Fruit fly (Drosophila melanogaster) whole organism, embryonic: ENCODE data around the gene Fgop2.

ENCODE experiments used
- Aef1 ChIP-seq: fragments of 200-800 bp; sonication (Bioruptor generic); IDR thresholded peaks from 3 replicates; pipeline ENCODE4 v1.3.6; 2022; ENCODE audit warnings: missing biosample characterization, missing genetic modification characterization
- BEAF-32 ChIP-seq: fragments of 200-800 bp; sonication (Bioruptor generic); optimal IDR thresholded peaks from 3 replicates; lab custom pipeline; 2017; ENCODE audit warnings: missing biosample characterization, missing genetic modification characterization, mild to moderate bottlenecking, moderate library complexity, missing genetic modification reagents
- Bgb ChIP-seq: fragments of 200-800 bp; sonication (Bioruptor generic); IDR thresholded peaks from 2 replicates; pipeline ENCODE4 v1.3.6; 2022; ENCODE audit warnings: missing biosample characterization, missing genetic modification characterization; ENCODE audit not compliant: partially characterized antibody
- CG10543 ChIP-seq: fragments of 200-800 bp; sonication (Bioruptor generic); optimal IDR thresholded peaks from 3 replicates; lab custom pipeline; 2017; ENCODE audit warnings: missing biosample characterization, mild to moderate bottlenecking, missing genetic modification characterization, moderate library complexity
- CG10654 ChIP-seq: fragments of 200-800 bp; sonication (Bioruptor generic); optimal IDR thresholded peaks from 2 replicates; lab custom pipeline; 2016; ENCODE audit warnings: missing biosample characterization, missing genetic modification characterization
- CG12659 ChIP-seq: fragments of 200-800 bp; sonication (Bioruptor generic); optimal IDR thresholded peaks from 3 replicates; lab custom pipeline; 2017; ENCODE audit warnings: mild to moderate bottlenecking, missing biosample characterization, missing genetic modification reagents, missing genetic modification characterization
- CG13287 ChIP-seq: fragments of 200-800 bp; sonication (Bioruptor generic); IDR thresholded peaks from 2 replicates; pipeline ENCODE4 v1.3.6; 2022; ENCODE audit warnings: missing biosample characterization, missing genetic modification characterization; ENCODE audit not compliant: partially characterized antibody
- CG1529 ChIP-seq: fragments of 200-800 bp; sonication (Bioruptor generic); optimal IDR thresholded peaks from 3 replicates; lab custom pipeline; 2018; ENCODE audit warnings: missing biosample characterization, missing genetic modification characterization
- CG17568 ChIP-seq: fragments of 200-800 bp; sonication (Bioruptor generic); optimal IDR thresholded peaks from 2 replicates; lab custom pipeline; 2018; ENCODE audit warnings: missing biosample characterization, mild to moderate bottlenecking, missing genetic modification characterization, moderate library complexity
- CG18011 ChIP-seq: fragments of 200-800 bp; sonication (Bioruptor generic); optimal IDR thresholded peaks from 2 replicates; lab custom pipeline; 2017; ENCODE audit warnings: missing biosample characterization, missing genetic modification characterization, mild to moderate bottlenecking, moderate library complexity, missing genotype
- CG18599 ChIP-seq: fragments of 200-800 bp; sonication (Bioruptor generic); optimal IDR thresholded peaks from 3 replicates; lab custom pipeline; 2017; ENCODE audit warnings: missing biosample characterization, missing genetic modification characterization, mild to moderate bottlenecking, moderate library complexity, missing genetic modification reagents
- CG2120 ChIP-seq: fragments of 200-800 bp; sonication (Bioruptor generic); optimal IDR thresholded peaks from 3 replicates; lab custom pipeline; 2016; ENCODE audit warnings: missing biosample characterization, missing genetic modification characterization
- CG2202 ChIP-seq: fragments of 200-800 bp; sonication (Bioruptor generic); optimal IDR thresholded peaks from 2 replicates; lab custom pipeline; 2018; ENCODE audit warnings: missing biosample characterization, mild to moderate bottlenecking, missing genetic modification characterization
- CG31365 ChIP-seq: fragments of 200-800 bp; sonication (Bioruptor generic); optimal IDR thresholded peaks from 2 replicates; lab custom pipeline; 2018; ENCODE audit warnings: missing biosample characterization, mild to moderate bottlenecking, missing genetic modification characterization
- CG43689 ChIP-seq: fragments of 200-800 bp; sonication (Bioruptor generic); IDR thresholded peaks from 2 replicates; pipeline ENCODE4 v1.3.6; 2022; ENCODE audit warnings: missing biosample characterization, missing genetic modification characterization
- CG4730 ChIP-seq: fragments of 200-800 bp; sonication (Bioruptor generic); IDR thresholded peaks from 2 replicates; pipeline ENCODE4 v1.3.6; 2022; ENCODE audit warnings: missing biosample characterization, missing genetic modification characterization
- CG6272 ChIP-seq: fragments of 200-800 bp; sonication (Bioruptor generic); IDR thresholded peaks from 2 replicates; pipeline ENCODE4 v1.3.6; 2022; ENCODE audit warnings: missing biosample characterization, missing genetic modification characterization
- CG7745 ChIP-seq: fragments of 200-800 bp; sonication (Bioruptor generic); optimal IDR thresholded peaks from 2 replicates; lab custom pipeline; 2018; ENCODE audit warnings: missing biosample characterization, mild to moderate bottlenecking, missing genetic modification characterization, moderate library complexity
- CG8290 ChIP-seq, 3 experiments: fragments of 200-800 bp; sonication (Bioruptor generic); optimal IDR thresholded peaks; 2 replicates each; lab custom pipeline; 2016 to 2019; ENCODE audit warnings: missing biosample characterization in 3 of 3, missing genetic modification characterization in 3 of 3, mild to moderate bottlenecking in 2 of 3, moderate library complexity in 1 of 3
- CG8359 ChIP-seq: fragments of 200-800 bp; sonication (Bioruptor generic); optimal IDR thresholded peaks from 2 replicates; lab custom pipeline; 2017; ENCODE audit warnings: missing biosample characterization, mild to moderate bottlenecking, missing genetic modification characterization, borderline replicate concordance
- CG9215 ChIP-seq: fragments of 200-800 bp; sonication (Bioruptor generic); IDR thresholded peaks from 2 replicates; pipeline ENCODE4 v1.3.6; 2022; ENCODE audit warnings: missing biosample characterization, missing genetic modification characterization
- CG9727 ChIP-seq: fragments of 200-800 bp; sonication (Bioruptor generic); optimal IDR thresholded peaks from 3 replicates; lab custom pipeline; 2017; ENCODE audit warnings: missing biosample characterization, mild to moderate bottlenecking, missing genetic modification characterization
- Camta ChIP-seq: fragments of 200-800 bp; sonication (Bioruptor generic); optimal IDR thresholded peaks from 2 replicates; lab custom pipeline; 2016; ENCODE audit warnings: missing biosample characterization, missing genetic modification characterization
- Chrac-16 ChIP-seq: fragments of 200-800 bp; sonication (Bioruptor generic); optimal IDR thresholded peaks from 3 replicates; lab custom pipeline; 2016; ENCODE audit warnings: missing biosample characterization, missing genetic modification characterization
- Doc2 ChIP-seq: fragments of 200-800 bp; sonication (Bioruptor generic); IDR thresholded peaks from 2 replicates; pipeline ENCODE4 v1.3.6; 2022; ENCODE audit warnings: missing biosample characterization, missing genetic modification characterization
- E2f2 ChIP-seq: fragments of 200-800 bp; sonication (Bioruptor generic); IDR thresholded peaks from 2 replicates; pipeline ENCODE4 v1.3.6; 2022; ENCODE audit warnings: missing biosample characterization, missing genetic modification characterization
- Max ChIP-seq: fragments of 200-800 bp; sonication (Bioruptor generic); optimal IDR thresholded peaks from 2 replicates; lab custom pipeline; 2016; ENCODE audit warnings: missing biosample characterization, mild to moderate bottlenecking, missing genetic modification characterization
- NC2α ChIP-seq: fragments of 200-800 bp; sonication (Bioruptor generic); optimal IDR thresholded peaks from 2 replicates; lab custom pipeline; 2016; ENCODE audit warnings: missing biosample characterization, missing genetic modification characterization
- NK7.1 ChIP-seq: fragments of 200-800 bp; sonication (Bioruptor generic); optimal IDR thresholded peaks from 3 replicates; lab custom pipeline; 2016; ENCODE audit warnings: missing biosample characterization, missing genetic modification characterization
- Nf-YC ChIP-seq: fragments of 200-800 bp; optimal IDR thresholded peaks from 3 replicates; lab custom pipeline; 2019; ENCODE audit warnings: missing biosample characterization, mild to moderate bottlenecking, missing genetic modification characterization, moderate library complexity
- Opbp ChIP-seq: fragments of 200-800 bp; sonication (Bioruptor generic); IDR thresholded peaks from 3 replicates; pipeline ENCODE4 v1.3.6; 2022; ENCODE audit warnings: missing biosample characterization, missing genetic modification characterization; ENCODE audit not compliant: partially characterized antibody
- PHDP ChIP-seq: fragments of 200-800 bp; sonication (Bioruptor generic); optimal IDR thresholded peaks from 3 replicates; lab custom pipeline; 2018; ENCODE audit warnings: missing biosample characterization, mild to moderate bottlenecking, missing genetic modification characterization, moderate library complexity
- Rfx ChIP-seq: fragments of 200-800 bp; sonication (Bioruptor generic); IDR thresholded peaks from 2 replicates; pipeline ENCODE4 v1.3.6; 2022; ENCODE audit warnings: missing biosample characterization, missing genetic modification characterization
- Xbp1 ChIP-seq: fragments of 200-800 bp; sonication (Bioruptor generic); optimal IDR thresholded peaks from 3 replicates; lab custom pipeline; 2016; ENCODE audit warnings: missing biosample characterization, mild to moderate bottlenecking, missing genetic modification characterization
- ac ChIP-seq: fragments of 200-800 bp; sonication (Bioruptor generic); optimal IDR thresholded peaks from 3 replicates; lab custom pipeline; 2017; ENCODE audit warnings: missing biosample characterization, mild to moderate bottlenecking, missing genetic modification characterization
- az2 ChIP-seq: fragments of 200-800 bp; sonication (Bioruptor generic); optimal IDR thresholded peaks from 3 replicates; lab custom pipeline; 2016; ENCODE audit warnings: missing biosample characterization, missing genetic modification characterization
- bigmax ChIP-seq: fragments of 200-800 bp; sonication (Bioruptor generic); optimal IDR thresholded peaks from 2 replicates; lab custom pipeline; 2018; ENCODE audit warnings: missing biosample characterization, mild to moderate bottlenecking, missing genetic modification characterization
- chif ChIP-seq, 2 experiments: fragments of 200-800 bp; sonication (Bioruptor generic); optimal IDR thresholded peaks; 3 replicates each; lab custom pipeline; 2016; ENCODE audit warnings: missing biosample characterization in 2 of 2, missing genetic modification characterization in 2 of 2
- danr ChIP-seq: fragments of 200-800 bp; sonication (Bioruptor generic); IDR thresholded peaks from 2 replicates; pipeline ENCODE4 v1.3.6; 2022; ENCODE audit warnings: missing biosample characterization, missing genetic modification characterization
- dmrt11E ChIP-seq: fragments of 200-800 bp; sonication (Bioruptor generic); optimal IDR thresholded peaks from 3 replicates; lab custom pipeline; 2018; ENCODE audit warnings: missing biosample characterization, mild to moderate bottlenecking, missing genetic modification characterization, moderate library complexity
- ems ChIP-seq: fragments of 200-800 bp; sonication (Bioruptor generic); optimal IDR thresholded peaks from 3 replicates; lab custom pipeline; 2016; ENCODE audit warnings: missing biosample characterization, missing genetic modification characterization
- esg ChIP-seq: fragments of 200-800 bp; sonication (Bioruptor generic); conservative IDR thresholded peaks from 2 replicates; pipeline ENCODE4 v1.3.6; 2022; ENCODE audit warnings: missing biosample characterization, missing genetic modification characterization
- ham ChIP-seq: fragments of 200-800 bp; sonication (Bioruptor generic); IDR thresholded peaks from 2 replicates; pipeline ENCODE4 v1.3.6; 2022; ENCODE audit warnings: missing biosample characterization, missing genetic modification characterization
- jing ChIP-seq: fragments of 200-800 bp; sonication (Bioruptor generic); optimal IDR thresholded peaks from 2 replicates; lab custom pipeline; 2018; ENCODE audit warnings: missing biosample characterization, mild to moderate bottlenecking, missing genetic modification characterization
- lov ChIP-seq, 2 experiments: fragments of 200-800 bp in 1 of 2; fragments of >200 bp in 1 of 2; sonication (Bioruptor generic) in 1 of 2; IDR thresholded peaks in 1 of 2; optimal IDR thresholded peaks in 1 of 2; 2 replicates in 1 of 2; 3 replicates in 1 of 2; pipeline versions ENCODE4 v1.3.6 to Lab custom; 2017 to 2022; ENCODE audit warnings: missing biosample characterization in 1 of 2, missing genetic modification characterization in 1 of 2
- org-1 ChIP-seq: fragments of 200-800 bp; sonication (Bioruptor generic); optimal IDR thresholded peaks from 2 replicates; lab custom pipeline; 2017; ENCODE audit warnings: missing biosample characterization, missing genetic modification characterization
- pb ChIP-seq: fragments of 200-800 bp; sonication (Bioruptor generic); optimal IDR thresholded peaks from 3 replicates; lab custom pipeline; 2016; ENCODE audit warnings: missing biosample characterization, missing genetic modification characterization
- slbo ChIP-seq: fragments of 200-800 bp; sonication (Bioruptor generic); IDR thresholded peaks from 2 replicates; pipeline ENCODE4 v1.3.6; 2022; ENCODE audit warnings: missing biosample characterization, missing genetic modification characterization
- wek ChIP-seq: fragments of 200-800 bp; sonication (Bioruptor generic); optimal IDR thresholded peaks from 3 replicates; lab custom pipeline; 2018; ENCODE audit warnings: missing biosample characterization, mild to moderate bottlenecking, missing genetic modification characterization, moderate library complexity

Fgop2 gene

DNA sequence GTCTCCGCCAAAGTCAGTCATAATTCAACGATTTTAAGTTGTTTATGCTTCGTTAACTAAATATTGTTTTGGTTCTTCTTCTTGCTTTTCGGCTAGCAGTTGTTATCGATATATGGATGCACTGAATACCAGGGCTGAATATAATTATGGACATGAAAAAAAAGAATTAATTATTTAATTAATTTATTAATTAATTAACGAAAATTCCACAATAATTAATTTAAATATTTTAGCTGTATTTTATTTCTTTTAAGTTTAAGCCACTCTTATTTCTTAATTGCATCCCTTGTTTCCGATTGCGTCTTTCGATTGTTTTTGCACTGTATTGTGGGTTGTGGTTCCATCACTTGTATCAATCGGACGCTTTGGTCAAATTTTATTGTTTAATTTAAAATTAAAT, 5.0 kb upstream of the Fgop2 start, which contains the start of the genes Gas41 and SA1 (continued):
- TF ChIP-seq CG8290 (GFP tag; optimal IDR thresholded peaks at IDR 0.05; lab: Kevin White, UChicago) (peak; percentile 80), CG8290 (tag; optimal IDR thresholded peaks at IDR 0.05; lab: Kevin White, UChicago) (no peak), Opbp (GFP tag; lab: Robert Waterston, UW) (0 out of 3 replicates have a peak, but pooled peaks have one; percentile 42), CG13287 (GFP tag; lab: Robert Waterston, UW) (peak; percentile 90), CG10543 (GFP tag; lab: Kevin White, UChicago) (peak; percentile 62), Nf-YC (tag; lab: Kevin White, UChicago) (no peak), CG6272 (GFP tag; lab: Robert Waterston, UW) (peak; percentile 96), CG7745 (peak; percentile 74), CG17568 (GFP tag; lab: Kevin White, UChicago) (no peak), Max (GFP tag; lab: Kevin White, UChicago) (no peak), ac (GFP tag; lab: Kevin White, UChicago) (no peak), ems (GFP tag; lab: Kevin White, UChicago) (no peak), Rfx (no peak), bigmax (no peak), PHDP (tag; lab: Kevin White, UChicago) (peak; percentile 94), Chrac-16 (GFP tag; lab: Kevin White, UChicago) (peak; percentile 93), danr (GFP tag; lab: Robert Waterston, UW) (peak; percentile 31; the same call in 1 of the 2 replicates), Aef1 (GFP tag; lab: Robert Waterston, UW) (no peak), az2 (peak; percentile 70), CG12659 (GFP tag; lab: Kevin White, UChicago) (peak; percentile 90), BEAF-32 (GFP tag; lab: Kevin White, UChicago) (peak; percentile 88), esg (GFP tag; lab: Robert Waterston, UW) (peak; percentile 93), CG2120 (GFP tag; lab: Kevin White, UChicago) (peak; percentile 90), ham (GFP tag; lab: Robert Waterston, UW) (peak; percentile 62; the same call in 1 of the 2 replicates), dmrt11E (peak; percentile 82), CG9727 (GFP tag; lab: Kevin White, UChicago) (peak; percentile 15), slbo (GFP tag; lab: Robert Waterston, UW) (peak; percentile 82), lov (optimal IDR thresholded peaks at IDR 0.05; lab: Kevin White, UChicago) (no peak), lov (GFP tag; IDR thresholded peaks at IDR 0.05; lab: Robert Waterston, UW) (0 out of 3 replicates have a peak, but pooled peaks have one; percentile 65), Camta (GFP tag; lab: Kevin White, UChicago) (no peak), CG8359 (GFP tag; lab: Kevin White, UChicago) (peak; percentile 18), pb (no peak), CG9215 (GFP tag; lab: Robert Waterston, UW) (peak; percentile 89), chif (GFP tag; optimal IDR thresholded peaks at IDR 0.05; lab: Kevin White, UChicago) (peak; percentile 24 to 44), CG18599 (GFP tag; lab: Kevin White, UChicago) (peak; percentile 91), E2f2 (GFP tag; lab: Robert Waterston, UW) (0 out of 2 replicates have a peak, but pooled peaks have one; percentile 49), jing (GFP tag; lab: Kevin White, UChicago) (no peak), NC2α (GFP tag; lab: Kevin White, UChicago) (no peak), CG18011 (GFP tag; lab: Kevin White, UChicago) (peak; percentile 77), CG10654 (GFP tag; lab: Kevin White, UChicago) (peak; percentile 78), CG31365 (tag; lab: Kevin White, UChicago) (peak; percentile 8), wek (no peak), CG43689 (GFP tag; lab: Robert Waterston, UW) (peak; percentile 56; the same call in 1 of the 2 replicates), Xbp1 (GFP tag; lab: Kevin White, UChicago) (no peak), CG4730 (GFP tag; lab: Robert Waterston, UW) (peak; percentile 91), NK7.1 (GFP tag; lab: Kevin White, UChicago) (no peak), Bgb (GFP tag; lab: Robert Waterston, UW) (peak; percentile 69), Doc2 (no peak), CG1529 (GFP tag; lab: Kevin White, UChicago) (no peak), org-1 (GFP tag; lab: Kevin White, UChicago) (no peak), CG2202 (peak; percentile 81)
